Fruit fly (Drosophila melanogaster): ENCODE data around the gene Cyp304a1.

Gene Cyp304a1

dm6 chr3R:12972106-12972505 lies 8.5 kb downstream of the Cyp304a1 start:
- TF ChIP-seq CG34224 (GFP tag; IDR thresholded peaks at IDR 0.05; ENCODE audit: partially characterized antibody) (no peak), GATAe (GFP tag; conservative IDR thresholded peaks at IDR 0.05) (peak; percentile 76), CG7928 (GFP tag; optimal IDR thresholded peaks at IDR 0.05) (peak; percentile 57), mirr (GFP tag; optimal IDR thresholded peaks at IDR 0.05) (peak; percentile 63), vnd (GFP tag; IDR thresholded peaks at IDR 0.05; ENCODE audit: partially characterized antibody) (peak; percentile 35; the same call in 1 of the 3 replicates), sd (tag; optimal IDR thresholded peaks at IDR 0.05) (peak; percentile 61), CG17612 (GFP tag; IDR thresholded peaks at IDR 0.05) (no peak), CG12236 (GFP tag; optimal IDR thresholded peaks at IDR 0.05) (no peak), zen (tag; optimal IDR thresholded peaks at IDR 0.05) (no peak), Sry-β (GFP tag; optimal IDR thresholded peaks at IDR 0.05) (no peak), Adf1 (GFP tag; IDR thresholded peaks at IDR 0.05) (no peak), stwl (tag; optimal IDR thresholded peaks at IDR 0.05) (no peak), Lim3 (GFP tag; IDR thresholded peaks at IDR 0.05) (no peak), CG34376 (GFP tag; optimal IDR thresholded peaks at IDR 0.05) (peak; percentile 78), CG8944 (GFP tag; optimal IDR thresholded peaks at IDR 0.05) (no peak), B-H1 (GFP tag; IDR thresholded peaks at IDR 0.05) (no peak), lab (GFP tag; optimal IDR thresholded peaks at IDR 0.05) (peak; percentile 3), Taf1 (GFP tag; IDR thresholded peaks at IDR 0.05) (no peak), CG8765 (GFP tag; IDR thresholded peaks at IDR 0.05) (no peak), CG11504 (tag; optimal IDR thresholded peaks at IDR 0.05) (no peak), grn (GFP tag; optimal IDR thresholded peaks at IDR 0.05) (peak; percentile 81), hkb (optimal IDR thresholded peaks at IDR 0.05) (no peak), hkb (GFP tag; IDR thresholded peaks at IDR 0.05) (no peak), sug (tag; optimal IDR thresholded peaks at IDR 0.05) (peak; percentile 80), CG4424 (GFP tag; optimal IDR thresholded peaks at IDR 0.05) (no peak), CG10543 (GFP tag; optimal IDR thresholded peaks at IDR 0.05) (peak; percentile 10), hbn (GFP tag; IDR thresholded peaks at IDR 0.05; ENCODE audit: partially characterized antibody) (no peak), ap (GFP tag; IDR thresholded peaks at IDR 0.05) (no peak), CG3065 (GFP tag; optimal IDR thresholded peaks at IDR 0.05) (no peak), TFAM (GFP tag; optimal IDR thresholded peaks at IDR 0.05) (no peak), CG18599 (GFP tag; optimal IDR thresholded peaks at IDR 0.05) (peak; percentile 8), Hey (tag; optimal IDR thresholded peaks at IDR 0.05) (peak; percentile 92), exex (tag; optimal IDR thresholded peaks at IDR 0.05) (peak; percentile 98), CG2202 (tag; optimal IDR thresholded peaks at IDR 0.05) (no peak), maf-S (GFP tag; optimal IDR thresholded peaks at IDR 0.05) (no peak)

DNA sequence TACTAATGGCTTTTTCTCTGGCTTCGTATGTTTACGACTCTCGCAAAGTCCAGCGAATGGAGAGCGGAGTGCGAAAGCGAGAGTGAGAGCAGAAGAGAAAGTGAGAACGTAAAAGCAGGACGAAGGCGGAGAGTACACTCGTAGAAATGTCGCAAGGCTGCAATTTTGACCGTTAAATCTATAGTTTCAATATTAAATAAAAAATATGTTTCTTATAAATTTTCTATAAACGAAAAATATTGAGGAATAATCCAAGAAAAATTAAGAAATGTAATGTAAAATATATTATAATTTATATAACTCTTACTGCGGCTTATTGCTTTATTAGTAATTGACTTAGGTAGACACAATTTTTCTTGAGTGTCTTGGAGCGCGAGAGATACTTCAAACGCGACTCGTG lies 10.9 kb downstream of the Cyp304a1 start:
- TF ChIP-seq Meics (GFP tag; optimal IDR thresholded peaks at IDR 0.05) = peak; percentile 14
- TF ChIP-seq row (GFP tag; IDR thresholded peaks at IDR 0.05) = peak; percentile 55; the same call in 1 of the 3 replicates
- peak; percentile 2 for TF ChIP-seq Sox102F (GFP tag; optimal IDR thresholded peaks at IDR 0.05)
- TF ChIP-seq CG12071 (GFP tag; optimal IDR thresholded peaks at IDR 0.05) = no peak
- TF ChIP-seq klu (GFP tag; IDR thresholded peaks at IDR 0.05) = no peak
- peak; percentile 46 for TF ChIP-seq CG2678 (tag; optimal IDR thresholded peaks at IDR 0.05)
- TF ChIP-seq Trl (optimal IDR thresholded peaks at IDR 0.05) = peak in 1 of 2 experiments; percentile 32
- TF ChIP-seq Trl (GFP tag; optimal IDR thresholded peaks at IDR 0.05) = no peak
- no peak for TF ChIP-seq twi (tag; optimal IDR thresholded peaks at IDR 0.05)
- TF ChIP-seq lab (GFP tag; optimal IDR thresholded peaks at IDR 0.05) = peak; percentile 39
- TF ChIP-seq CG1024 (GFP tag; IDR thresholded peaks at IDR 0.05) = no peak
- no peak for TF ChIP-seq Tbp (GFP tag; optimal IDR thresholded peaks at IDR 0.05)
- TF ChIP-seq sens (GFP tag) = peak; percentile 28
- peak; percentile 2 for TF ChIP-seq Oli (tag; optimal IDR thresholded peaks at IDR 0.05)
- peak; percentile 59 for TF ChIP-seq Deaf1 (tag; optimal IDR thresholded peaks at IDR 0.05)
- peak; percentile 33; the same call in 1 of the 3 replicates for TF ChIP-seq tgo (GFP tag; IDR thresholded peaks at IDR 0.05)
- TF ChIP-seq CG10267 (tag; optimal IDR thresholded peaks at IDR 0.05) = peak; percentile 7
- TF ChIP-seq sna (GFP tag; IDR thresholded peaks at IDR 0.05; ENCODE audit: partially characterized antibody) = no peak
- no peak for TF ChIP-seq CG13296 (GFP tag; optimal IDR thresholded peaks at IDR 0.05)
- TF ChIP-seq jumu (GFP tag; optimal IDR thresholded peaks at IDR 0.05) = no peak
